Worm (Caenorhabditis elegans) whole organism, midembryonic: ENCODE measurements around the gene fbxa-137.

Source experiments
- T22C8.4 ChIP-seq: fragments of 200-800 bp; sonication (Bioruptor generic); IDR thresholded peaks from 2 replicates; pipeline ENCODE4 v1.3.6; 2022; ENCODE audit warnings: missing genetic modification characterization, missing compliant biosample characterization
- cog-1 ChIP-seq: sonication (generic microtip); optimal IDR thresholded peaks from 2 replicates; lab custom pipeline; 2016; ENCODE audit warnings: missing genetic modification characterization, missing compliant biosample characterization
- flt-1 ChIP-seq: fragments of 200-800 bp; sonication (Bioruptor generic); IDR thresholded peaks from 2 replicates; pipeline ENCODE4 v1.3.6; 2022; ENCODE audit warnings: missing genetic modification characterization, missing compliant biosample characterization
- klf-2 ChIP-seq: fragments of 200-800 bp; sonication (Bioruptor generic); conservative IDR thresholded peaks from 2 replicates; pipeline ENCODE4 v1.3.6; 2022; ENCODE audit warnings: missing genetic modification reagents, missing genetic modification characterization, missing compliant biosample characterization
- med-1 ChIP-seq: sonication (generic microtip); optimal IDR thresholded peaks from 2 replicates; lab custom pipeline; 2017; ENCODE audit warnings: missing genetic modification characterization, mild to moderate bottlenecking, missing compliant biosample characterization, antibody characterized with exemption, missing genetic modification reagents; ENCODE audit not compliant: insufficient read depth
- ref-1 ChIP-seq: fragments of 200-800 bp; sonication (Bioruptor generic); conservative IDR thresholded peaks from 2 replicates; pipeline ENCODE4 v1.3.6; 2022; ENCODE audit warnings: missing genetic modification reagents, missing genetic modification characterization, missing compliant biosample characterization
- tab-1 ChIP-seq: fragments of 200-800 bp; sonication (Bioruptor generic); IDR thresholded peaks from 2 replicates; pipeline ENCODE4 v1.3.6; 2022; ENCODE audit warnings: missing genetic modification characterization, missing compliant biosample characterization
- ztf-23 ChIP-seq: fragments of 200-800 bp; sonication (Bioruptor generic); IDR thresholded peaks from 2 replicates; pipeline ENCODE4 v1.3.6; 2022; ENCODE audit warnings: missing genetic modification reagents, missing genetic modification characterization, missing compliant biosample characterization
- ztf-29 ChIP-seq: fragments of 200-800 bp; sonication (Bioruptor generic); IDR thresholded peaks from 2 replicates; pipeline ENCODE4 v1.3.6; 2022; ENCODE audit warnings: missing genetic modification reagents, missing genetic modification characterization, missing compliant biosample characterization

The fbxa-137 gene

ce11 chrV:2278543-2278942 is at the start of gene fbxa-137:
Gene fbxa-137 (plus strand): TSS chrV:2278816.
- TF ChIP-seq tab-1 (GFP tag; lab: Robert Waterston, UW) (no peak), ztf-29 (GFP tag; lab: Robert Waterston, UW) (no peak), cog-1 (tag; lab: Kevin White, UChicago) (peak; percentile 67)

DNA sequence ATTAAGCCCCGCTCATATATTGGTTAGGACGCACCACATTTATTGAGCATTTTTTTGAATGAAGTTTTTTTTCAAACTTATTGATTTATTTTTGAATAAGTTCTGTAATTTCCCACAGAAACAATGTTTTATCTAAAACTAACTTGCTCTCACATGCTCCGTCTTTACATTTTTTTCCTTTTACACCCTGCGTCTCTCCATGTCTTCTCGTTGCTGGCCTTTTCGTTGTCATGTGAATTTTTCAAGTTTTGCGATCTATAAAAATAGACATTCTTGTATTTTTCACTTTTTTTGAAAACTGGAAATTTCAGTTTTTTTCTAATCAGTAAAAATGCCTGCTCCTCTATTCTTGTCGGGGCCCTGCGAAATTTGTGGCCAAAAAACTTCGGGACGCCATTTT is 47.7 kb upstream of the fbxa-137 start, which contains the start of gene nhr-134:
Gene nhr-134 (plus strand): TSS at position 312 of the 400 bp plus-strand sequence.
- TF ChIP-seq ztf-23, result no peak
- TF ChIP-seq med-1 (GFP tag; lab: Kevin White, UChicago), result no peak

ce11 chrV:2233177-2233576 is 45.4 kb upstream of the fbxa-137 start, which contains the start of gene nhr-96:
Gene nhr-96 (plus strand): TSS chrV:2233477.
- TF ChIP-seq T22C8.4 (GFP tag; lab: Robert Waterston, UW) (no peak), flt-1 (GFP tag; lab: Robert Waterston, UW) (no peak), ztf-23 (no peak), tab-1 (GFP tag; lab: Robert Waterston, UW) (no peak), ref-1 (GFP tag; lab: Robert Waterston, UW) (no peak), klf-2 (GFP tag; lab: Robert Waterston, UW) (no peak), ztf-29 (GFP tag; lab: Robert Waterston, UW) (no peak), med-1 (GFP tag; lab: Kevin White, UChicago) (no peak), cog-1 (tag; lab: Kevin White, UChicago) (no peak)

DNA sequence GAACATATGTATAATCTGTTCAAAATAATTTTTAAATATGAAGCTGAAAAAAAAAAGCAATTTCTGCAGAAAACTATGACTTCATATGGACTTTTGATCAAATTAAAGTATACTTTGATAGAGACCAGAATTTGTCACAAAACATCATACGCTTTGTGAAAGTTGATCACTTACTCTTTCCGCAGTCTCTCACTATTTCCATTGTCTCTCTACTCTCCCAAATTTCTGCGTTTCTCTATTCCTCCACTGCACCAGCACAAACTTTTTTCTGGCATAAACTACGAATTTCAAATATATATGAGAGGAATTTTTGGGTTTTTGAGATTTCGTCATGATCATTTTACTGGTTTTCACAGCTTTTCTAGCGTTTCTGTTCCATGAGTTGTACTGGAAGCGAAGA is 42.8 kb upstream of the fbxa-137 start, which contains the start of gene cyp-33C4:
Gene cyp-33C4 (plus strand): TSS at position 293 of the 400 bp plus-strand sequence.
- TF ChIP-seq T22C8.4 (GFP tag; lab: Robert Waterston, UW) (no peak), tab-1 (GFP tag; lab: Robert Waterston, UW) (no peak), ztf-29 (GFP tag; lab: Robert Waterston, UW) (no peak), ref-1 (GFP tag; lab: Robert Waterston, UW) (no peak), med-1 (GFP tag; lab: Kevin White, UChicago) (no peak), klf-2 (GFP tag; lab: Robert Waterston, UW) (no peak), flt-1 (GFP tag; lab: Robert Waterston, UW) (no peak), cog-1 (tag; lab: Kevin White, UChicago) (no peak), ztf-23 (no peak)

ce11 chrV:2238012-2238411 is 40.6 kb upstream of the fbxa-137 start:
- TF ChIP-seq klf-2 (GFP tag; lab: Robert Waterston, UW) (no peak), med-1 (GFP tag; lab: Kevin White, UChicago) (no peak), cog-1 (tag; lab: Kevin White, UChicago) (no peak), ztf-23 (no peak), ref-1 (GFP tag; lab: Robert Waterston, UW) (no peak)

DNA sequence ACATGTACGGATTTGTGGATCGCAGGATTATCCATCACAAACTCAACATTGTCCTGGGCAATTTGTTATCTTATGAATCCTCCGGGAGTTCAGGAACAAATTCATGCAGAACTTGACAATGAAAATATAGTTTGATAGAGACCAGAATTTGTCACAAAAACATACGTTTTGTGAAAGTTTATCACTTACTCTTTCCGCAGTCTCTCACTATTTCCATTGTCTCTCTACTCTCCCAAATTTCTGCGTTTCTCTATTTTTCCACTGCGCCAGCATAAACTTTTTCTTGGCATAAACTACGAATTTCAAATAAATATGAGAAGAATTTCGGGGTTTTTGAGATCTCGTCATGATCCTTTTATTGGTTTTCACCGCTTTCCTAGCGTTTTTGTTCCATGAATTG is 36.0 kb upstream of the fbxa-137 start, which contains the start of gene cyp-33C3:
Gene cyp-33C3 (plus strand): TSS at position 149 of the 400 bp plus-strand sequence.
- TF ChIP-seq ztf-29 (GFP tag; lab: Robert Waterston, UW), result no peak
- no peak for TF ChIP-seq cog-1 (tag; lab: Kevin White, UChicago)
- TF ChIP-seq flt-1 (GFP tag; lab: Robert Waterston, UW), result no peak
- no peak for TF ChIP-seq ztf-23
- no peak for TF ChIP-seq tab-1 (GFP tag; lab: Robert Waterston, UW)
- no peak for TF ChIP-seq med-1 (GFP tag; lab: Kevin White, UChicago)
- TF ChIP-seq klf-2 (GFP tag; lab: Robert Waterston, UW), result no peak
- TF ChIP-seq T22C8.4 (GFP tag; lab: Robert Waterston, UW), result no peak
- no peak for TF ChIP-seq ref-1 (GFP tag; lab: Robert Waterston, UW)

DNA sequence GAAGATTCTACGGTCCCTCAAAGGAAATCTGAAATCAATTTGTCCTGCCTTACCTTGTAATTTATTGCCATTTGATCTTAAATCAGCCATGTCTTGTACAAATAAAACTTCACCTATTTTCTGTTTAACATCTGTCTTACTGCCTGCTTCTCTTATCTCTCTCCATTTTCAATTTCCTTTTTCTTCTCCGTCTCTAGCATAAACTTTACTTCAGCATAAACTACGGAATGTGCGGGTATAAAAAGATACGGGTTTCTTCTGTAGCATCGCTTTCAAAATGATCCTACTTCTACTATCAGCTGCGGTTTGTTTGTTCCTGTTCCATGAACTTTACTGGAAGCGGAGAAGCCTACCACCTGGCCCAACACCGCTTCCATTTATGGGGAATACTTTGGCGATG is 33.9 kb upstream of the fbxa-137 start, which contains the start of gene cyp-33C5:
Gene cyp-33C5 (plus strand): TSS at position 254 of the 400 bp plus-strand sequence.
- TF ChIP-seq cog-1 (tag; lab: Kevin White, UChicago), result no peak
- TF ChIP-seq med-1 (GFP tag; lab: Kevin White, UChicago), result no peak

- no peak for TF ChIP-seq tab-1 (GFP tag; lab: Robert Waterston, UW)
- no peak for TF ChIP-seq T22C8.4 (GFP tag; lab: Robert Waterston, UW)
- no peak for TF ChIP-seq med-1 (GFP tag; lab: Kevin White, UChicago)
- TF ChIP-seq ztf-29 (GFP tag; lab: Robert Waterston, UW), result no peak
- no peak for TF ChIP-seq ref-1 (GFP tag; lab: Robert Waterston, UW)
- TF ChIP-seq cog-1 (tag; lab: Kevin White, UChicago), result no peak
- TF ChIP-seq klf-2 (GFP tag; lab: Robert Waterston, UW), result no peak
- no peak for TF ChIP-seq ztf-23
- TF ChIP-seq flt-1 (GFP tag; lab: Robert Waterston, UW), result no peak
Observed at ce11 chrV:2249310-2249709, 29.3 kb upstream of the fbxa-137 start, which contains the start of gene cyp-33C6. Gene cyp-33C6 (minus strand): TSS chrV:2249410.

DNA sequence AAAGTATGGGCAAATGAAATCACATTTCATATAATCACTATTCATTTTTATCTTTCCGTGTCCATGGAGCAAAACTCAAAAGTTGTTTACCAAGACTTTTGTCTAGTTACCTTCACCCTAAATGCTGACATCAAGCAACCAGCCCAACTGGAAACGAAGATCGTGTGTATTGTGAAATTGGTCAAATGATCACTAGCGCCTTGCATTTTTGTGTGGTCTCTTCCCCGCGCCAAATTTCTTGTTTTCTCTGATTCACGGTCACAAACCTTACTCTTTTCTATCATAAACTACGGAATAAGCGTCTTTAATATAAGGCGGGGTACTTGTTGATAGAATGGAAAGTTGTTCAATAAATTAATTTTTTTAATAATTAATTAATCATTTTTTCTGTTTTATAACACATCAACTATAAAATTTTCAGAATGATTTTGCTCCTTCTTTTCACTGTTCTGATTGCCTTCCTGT is 28.5 kb upstream of the fbxa-137 start, which contains the start of gene cyp-33C7:
Gene cyp-33C7 (plus strand): TSS at position 415 of the 465 bp plus-strand sequence.
- TF ChIP-seq ztf-29 (GFP tag; lab: Robert Waterston, UW) (no peak), cog-1 (tag; lab: Kevin White, UChicago) (no peak), ref-1 (GFP tag; lab: Robert Waterston, UW) (no peak), flt-1 (GFP tag; lab: Robert Waterston, UW) (no peak), klf-2 (GFP tag; lab: Robert Waterston, UW) (no peak), tab-1 (GFP tag; lab: Robert Waterston, UW) (no peak), med-1 (GFP tag; lab: Kevin White, UChicago) (no peak), T22C8.4 (GFP tag; lab: Robert Waterston, UW) (no peak), ztf-23 (no peak)

ce11 chrV:2251774-2252173 is 26.8 kb upstream of the fbxa-137 start:
- no peak for TF ChIP-seq cog-1 (tag; lab: Kevin White, UChicago)
- no peak for TF ChIP-seq ztf-29 (GFP tag; lab: Robert Waterston, UW)
- TF ChIP-seq med-1 (GFP tag; lab: Kevin White, UChicago), result no peak
- no peak for TF ChIP-seq tab-1 (GFP tag; lab: Robert Waterston, UW)
